Fruit fly (Drosophila melanogaster) whole organism, embryonic: ENCODE results near the gene CG13126.

Source experiments
- BEAF-32 ChIP-seq: fragments of 200-800 bp; sonication (Bioruptor generic); optimal IDR thresholded peaks from 3 replicates; lab custom pipeline; 2017; ENCODE audit warnings: missing biosample characterization, missing genetic modification characterization, mild to moderate bottlenecking, moderate library complexity, missing genetic modification reagents
- CG12659 ChIP-seq: fragments of 200-800 bp; sonication (Bioruptor generic); optimal IDR thresholded peaks from 3 replicates; lab custom pipeline; 2017; ENCODE audit warnings: mild to moderate bottlenecking, missing biosample characterization, missing genetic modification reagents, missing genetic modification characterization
- CG1602 ChIP-seq: fragments of 200-800 bp; sonication (Bioruptor generic); optimal IDR thresholded peaks from 3 replicates; lab custom pipeline; 2016; ENCODE audit warnings: missing biosample characterization, missing genetic modification characterization
- CG17568 ChIP-seq: fragments of 200-800 bp; sonication (Bioruptor generic); optimal IDR thresholded peaks from 2 replicates; lab custom pipeline; 2018; ENCODE audit warnings: missing biosample characterization, mild to moderate bottlenecking, missing genetic modification characterization, moderate library complexity
- CG2116 ChIP-seq: fragments of 200-800 bp; sonication (Bioruptor generic); optimal IDR thresholded peaks from 3 replicates; lab custom pipeline; 2018; ENCODE audit warnings: missing biosample characterization, mild to moderate bottlenecking, missing genetic modification characterization
- CG33213 ChIP-seq: fragments of 200-800 bp; sonication (Bioruptor generic); optimal IDR thresholded peaks from 3 replicates; lab custom pipeline; 2016; ENCODE audit warnings: missing biosample characterization, missing genetic modification characterization
- CG34224 ChIP-seq: fragments of 200-800 bp; sonication (Bioruptor generic); IDR thresholded peaks from 3 replicates; pipeline ENCODE4 v1.3.6; 2022; ENCODE audit warnings: missing biosample characterization, missing genetic modification characterization; ENCODE audit not compliant: partially characterized antibody
- CG4360 ChIP-seq: fragments of 200-800 bp; sonication (Bioruptor generic); IDR thresholded peaks from 2 replicates; pipeline ENCODE4 v1.3.6; 2022; ENCODE audit warnings: missing biosample characterization, missing genetic modification characterization
- CG4617 ChIP-seq: fragments of 200-800 bp; sonication (Bioruptor generic); optimal IDR thresholded peaks from 3 replicates; lab custom pipeline; 2016; ENCODE audit warnings: missing biosample characterization, missing genetic modification characterization, borderline replicate concordance
- CG6272 ChIP-seq: fragments of 200-800 bp; sonication (Bioruptor generic); IDR thresholded peaks from 2 replicates; pipeline ENCODE4 v1.3.6; 2022; ENCODE audit warnings: missing biosample characterization, missing genetic modification characterization
- CG6654 ChIP-seq: fragments of 200-800 bp; sonication (Bioruptor generic); optimal IDR thresholded peaks from 2 replicates; lab custom pipeline; 2017; ENCODE audit warnings: missing biosample characterization, mild to moderate bottlenecking, missing genetic modification characterization
- Doc3 ChIP-seq: fragments of 200-800 bp; sonication (Bioruptor generic); IDR thresholded peaks from 3 replicates; pipeline ENCODE4 v1.3.6; 2022; ENCODE audit warnings: missing biosample characterization, missing genetic modification characterization; ENCODE audit not compliant: partially characterized antibody
- Dref ChIP-seq: fragments of 200-800 bp; sonication (Bioruptor generic); IDR thresholded peaks from 2 replicates; pipeline ENCODE4 v1.3.6; 2022; ENCODE audit warnings: missing biosample characterization, missing genetic modification characterization
- HLH4C ChIP-seq: fragments of 200-800 bp; sonication (Bioruptor generic); IDR thresholded peaks from 3 replicates; pipeline ENCODE4 v1.3.6; 2022; ENCODE audit warnings: missing biosample characterization, missing genetic modification characterization; ENCODE audit not compliant: partially characterized antibody
- Med ChIP-seq: fragments of 200-800 bp; sonication (Bioruptor generic); peaks from one replicate; lab custom pipeline; 2016; ENCODE audit warnings: missing biosample characterization, missing genetic modification characterization, mild to moderate bottlenecking, inconsistent platforms, moderate library complexity
- Nf-YB ChIP-seq: fragments of 200-800 bp; sonication (Bioruptor generic); optimal IDR thresholded peaks from 3 replicates; lab custom pipeline; 2019; ENCODE audit warnings: missing biosample characterization, mild to moderate bottlenecking, missing genetic modification characterization, moderate library complexity
- PHDP ChIP-seq: fragments of 200-800 bp; sonication (Bioruptor generic); optimal IDR thresholded peaks from 3 replicates; lab custom pipeline; 2018; ENCODE audit warnings: missing biosample characterization, mild to moderate bottlenecking, missing genetic modification characterization, moderate library complexity
- Pdp1 ChIP-seq, 2 experiments: fragments of 200-800 bp; sonication (Bioruptor generic); optimal IDR thresholded peaks; 3 replicates each; lab custom pipeline; 2016; ENCODE audit warnings: missing biosample characterization in 2 of 2, missing genetic modification characterization in 2 of 2, mild to moderate bottlenecking in 1 of 2, moderate library complexity in 1 of 2
- Scr ChIP-seq: fragments of 200-800 bp; sonication (Bioruptor generic); IDR thresholded peaks from 2 replicates; pipeline ENCODE4 v1.3.6; 2022; ENCODE audit warnings: missing biosample characterization, missing genetic modification characterization; ENCODE audit not compliant: partially characterized antibody
- Sox102F ChIP-seq: fragments of 200-800 bp; sonication (Bioruptor generic); optimal IDR thresholded peaks from 2 replicates; lab custom pipeline; 2018; ENCODE audit warnings: missing biosample characterization, mild to moderate bottlenecking, missing genetic modification characterization, moderate library complexity
- Stat92E ChIP-seq, 3 experiments: fragments of >200 bp in 2 of 3; fragments of 200-800 bp in 1 of 3; sonication (Bioruptor generic) in 1 of 3; optimal IDR thresholded peaks; 2 replicates each; lab custom pipeline; 2017 to 2019; ENCODE audit warnings: missing biosample characterization in 3 of 3, missing genetic modification characterization in 3 of 3, mild to moderate bottlenecking in 1 of 3, moderate library complexity in 1 of 3
- amos ChIP-seq: fragments of 200-800 bp; sonication (Bioruptor generic); IDR thresholded peaks from 2 replicates; pipeline ENCODE4 v1.3.6; 2022; ENCODE audit warnings: missing biosample characterization, missing genetic modification characterization; ENCODE audit not compliant: partially characterized antibody
- aop ChIP-seq: fragments of 200-800 bp; sonication (Bioruptor generic); IDR thresholded peaks from 2 replicates; pipeline ENCODE4 v1.3.6; 2022; ENCODE audit warnings: missing biosample characterization, missing genetic modification characterization
- ash1 ChIP-seq: fragments of 200-800 bp; sonication (Bioruptor generic); optimal IDR thresholded peaks from 2 replicates; lab custom pipeline; 2018; ENCODE audit warnings: missing biosample characterization, mild to moderate bottlenecking, missing genetic modification characterization
- ato ChIP-seq: fragments of 200-800 bp; sonication (Bioruptor generic); IDR thresholded peaks from 2 replicates; pipeline ENCODE4 v1.3.6; 2022; ENCODE audit warnings: missing biosample characterization, missing genetic modification characterization; ENCODE audit not compliant: partially characterized antibody
- bbx ChIP-seq: fragments of 200-800 bp; sonication (Bioruptor generic); IDR thresholded peaks from 2 replicates; pipeline ENCODE4 v1.3.6; 2022; ENCODE audit warnings: missing biosample characterization, missing genetic modification characterization; ENCODE audit not compliant: partially characterized antibody
- chinmo ChIP-seq: fragments of 200-800 bp; sonication (Bioruptor generic); IDR thresholded peaks from 4 replicates; pipeline ENCODE4 v1.3.6; 2022; ENCODE audit warnings: missing biosample characterization, missing genetic modification characterization; ENCODE audit not compliant: partially characterized antibody
- danr ChIP-seq: fragments of 200-800 bp; sonication (Bioruptor generic); IDR thresholded peaks from 2 replicates; pipeline ENCODE4 v1.3.6; 2022; ENCODE audit warnings: missing biosample characterization, missing genetic modification characterization
- eyg ChIP-seq: fragments of 200-800 bp; sonication (Bioruptor generic); optimal IDR thresholded peaks from 3 replicates; lab custom pipeline; 2016; ENCODE audit warnings: missing biosample characterization, missing genetic modification characterization
- fu2 ChIP-seq: fragments of 200-800 bp; sonication (Bioruptor generic); optimal IDR thresholded peaks from 2 replicates; lab custom pipeline; 2016; ENCODE audit warnings: missing biosample characterization, missing genetic modification characterization
- gce ChIP-seq: fragments of 200-800 bp; sonication (Bioruptor generic); IDR thresholded peaks from 3 replicates; pipeline ENCODE4 v1.3.6; 2022; ENCODE audit warnings: missing biosample characterization, missing genetic modification characterization
- hb ChIP-seq: fragments of 200-800 bp; sonication (Bioruptor generic); IDR thresholded peaks from 3 replicates; pipeline ENCODE4 v1.3.6; 2022; ENCODE audit warnings: missing biosample characterization, missing genetic modification characterization; ENCODE audit not compliant: partially characterized antibody
- hkb ChIP-seq, 2 experiments: fragments of 200-800 bp in 1 of 2; fragments of >200 bp in 1 of 2; sonication (Bioruptor generic) in 1 of 2; IDR thresholded peaks in 1 of 2; optimal IDR thresholded peaks in 1 of 2; 2 replicates each; pipeline versions ENCODE4 v1.3.6 to Lab custom; 2017 to 2022; ENCODE audit warnings: missing biosample characterization in 1 of 2, missing genetic modification characterization in 1 of 2
- kah ChIP-seq: fragments of 200-800 bp; sonication (Bioruptor generic); optimal IDR thresholded peaks from 2 replicates; lab custom pipeline; 2018; ENCODE audit warnings: missing biosample characterization, mild to moderate bottlenecking, missing genetic modification characterization
- lov ChIP-seq, 2 experiments: fragments of 200-800 bp in 1 of 2; fragments of >200 bp in 1 of 2; sonication (Bioruptor generic) in 1 of 2; IDR thresholded peaks in 1 of 2; optimal IDR thresholded peaks in 1 of 2; 2 replicates in 1 of 2; 3 replicates in 1 of 2; pipeline versions ENCODE4 v1.3.6 to Lab custom; 2017 to 2022; ENCODE audit warnings: missing biosample characterization in 1 of 2, missing genetic modification characterization in 1 of 2
- mld ChIP-seq: fragments of 200-800 bp; sonication (Bioruptor generic); IDR thresholded peaks from 3 replicates; pipeline ENCODE4 v1.3.6; 2022; ENCODE audit warnings: missing biosample characterization, missing genetic modification characterization; ENCODE audit not compliant: partially characterized antibody
- nau ChIP-seq: fragments of 200-800 bp; sonication (Bioruptor generic); optimal IDR thresholded peaks from 3 replicates; lab custom pipeline; 2017; ENCODE audit warnings: missing biosample characterization, mild to moderate bottlenecking, missing genetic modification characterization, missing genetic modification reagents
- nerfin-2 ChIP-seq: fragments of 200-800 bp; sonication (Bioruptor generic); IDR thresholded peaks from 2 replicates; pipeline ENCODE4 v1.3.6; 2022; ENCODE audit warnings: missing biosample characterization, missing genetic modification characterization; ENCODE audit not compliant: partially characterized antibody
- phol ChIP-seq: fragments of 200-800 bp; sonication (Bioruptor generic); optimal IDR thresholded peaks from 3 replicates; lab custom pipeline; 2018; ENCODE audit warnings: missing biosample characterization, mild to moderate bottlenecking, missing genetic modification characterization, moderate library complexity
- sd ChIP-seq: fragments of 200-800 bp; sonication (Bioruptor generic); optimal IDR thresholded peaks from 3 replicates; lab custom pipeline; 2018; ENCODE audit warnings: missing biosample characterization, mild to moderate bottlenecking, missing genetic modification characterization, moderate library complexity
- sna ChIP-seq: fragments of 200-800 bp; sonication (Bioruptor generic); IDR thresholded peaks from 2 replicates; pipeline ENCODE4 v1.3.6; 2022; ENCODE audit warnings: missing biosample characterization, missing genetic modification characterization; ENCODE audit not compliant: partially characterized antibody
- stwl ChIP-seq: fragments of 200-800 bp; sonication (Bioruptor generic); optimal IDR thresholded peaks from 3 replicates; lab custom pipeline; 2018; ENCODE audit warnings: missing biosample characterization, mild to moderate bottlenecking, missing genetic modification characterization, moderate library complexity
- tna ChIP-seq: fragments of 200-800 bp; sonication (Bioruptor generic); IDR thresholded peaks from 2 replicates; pipeline ENCODE4 v1.3.6; 2022; ENCODE audit warnings: missing biosample characterization, missing genetic modification characterization; ENCODE audit not compliant: partially characterized antibody
- trem ChIP-seq: fragments of 200-800 bp; optimal IDR thresholded peaks from 3 replicates; lab custom pipeline; 2019; ENCODE audit warnings: missing biosample characterization, mild to moderate bottlenecking, missing genetic modification characterization, moderate library complexity
- wek ChIP-seq: fragments of 200-800 bp; sonication (Bioruptor generic); optimal IDR thresholded peaks from 3 replicates; lab custom pipeline; 2018; ENCODE audit warnings: missing biosample characterization, mild to moderate bottlenecking, missing genetic modification characterization, moderate library complexity

Gene CG13126

dm6 chr2L:9968201-9968727 is 14.3 kb upstream of the CG13126 start (continued):
- peak; percentile 42; the same call in 1 of the 2 replicates for TF ChIP-seq CG4360 (GFP tag; lab: Robert Waterston, UW)
- TF ChIP-seq Med (GFP tag; lab: Kevin White, UChicago), result peak; percentile 70
- TF ChIP-seq Pdp1 (GFP tag; optimal IDR thresholded peaks at IDR 0.05; lab: Kevin White, UChicago), result peak in 1 of 2 experiments; percentile 74
- no peak for TF ChIP-seq CG1602 (GFP tag; lab: Kevin White, UChicago)
- TF ChIP-seq nau, result no peak
- TF ChIP-seq Stat92E (GFP tag; optimal IDR thresholded peaks at IDR 0.05; lab: Kevin White, UChicago), result no peak
- peak; percentile 68; the same call in 2 of the 3 replicates for TF ChIP-seq mld (GFP tag; lab: Robert Waterston, UW)
- peak; percentile 37 for TF ChIP-seq BEAF-32 (GFP tag; lab: Kevin White, UChicago)
- 0 out of 2 replicates have a peak, but pooled peaks have one; percentile 27 for TF ChIP-seq bbx (GFP tag; lab: Robert Waterston, UW)
- TF ChIP-seq CG12659, result no peak
- TF ChIP-seq Scr (GFP tag; lab: Robert Waterston, UW), result peak; percentile 50
- 0 out of 3 replicates have a peak, but pooled peaks have one; percentile 28 for TF ChIP-seq Doc3 (GFP tag; lab: Robert Waterston, UW)
- no peak for TF ChIP-seq sd (tag; lab: Kevin White, UChicago)
- peak; percentile 69 for TF ChIP-seq CG34224 (GFP tag; lab: Robert Waterston, UW)
- TF ChIP-seq danr, result no peak
- TF ChIP-seq Nf-YB (GFP tag; lab: Kevin White, UChicago), result no peak
- TF ChIP-seq hb (GFP tag; lab: Robert Waterston, UW), result 0 out of 3 replicates have a peak, but pooled peaks have one; percentile 31
- peak; percentile 65; the same call in 1 of the 2 replicates for TF ChIP-seq nerfin-2
- TF ChIP-seq amos, result peak; percentile 27; the same call in 1 of the 2 replicates
- peak; percentile 71 for TF ChIP-seq sna (GFP tag; lab: Robert Waterston, UW)
- TF ChIP-seq phol (tag; lab: Kevin White, UChicago), result no peak
- peak; percentile 70 for TF ChIP-seq ato (GFP tag; lab: Robert Waterston, UW)
- peak; percentile 65 for TF ChIP-seq HLH4C (GFP tag; lab: Robert Waterston, UW)
- TF ChIP-seq gce (GFP tag; lab: Robert Waterston, UW), result no peak
- no peak for TF ChIP-seq CG33213
- no peak for TF ChIP-seq CG17568
- peak; percentile 83 for TF ChIP-seq Dref (GFP tag; lab: Robert Waterston, UW)
- TF ChIP-seq tna (GFP tag; lab: Robert Waterston, UW), result peak; percentile 31
- peak; percentile 45 for TF ChIP-seq CG2116 (GFP tag; lab: Kevin White, UChicago)
- TF ChIP-seq stwl (tag; lab: Kevin White, UChicago), result peak; percentile 6
- TF ChIP-seq chinmo (GFP tag; lab: Robert Waterston, UW), result 0 out of 4 replicates have a peak, but pooled peaks have one; percentile 53
- peak; percentile 20 for TF ChIP-seq trem (tag; lab: Kevin White, UChicago)

DNA sequence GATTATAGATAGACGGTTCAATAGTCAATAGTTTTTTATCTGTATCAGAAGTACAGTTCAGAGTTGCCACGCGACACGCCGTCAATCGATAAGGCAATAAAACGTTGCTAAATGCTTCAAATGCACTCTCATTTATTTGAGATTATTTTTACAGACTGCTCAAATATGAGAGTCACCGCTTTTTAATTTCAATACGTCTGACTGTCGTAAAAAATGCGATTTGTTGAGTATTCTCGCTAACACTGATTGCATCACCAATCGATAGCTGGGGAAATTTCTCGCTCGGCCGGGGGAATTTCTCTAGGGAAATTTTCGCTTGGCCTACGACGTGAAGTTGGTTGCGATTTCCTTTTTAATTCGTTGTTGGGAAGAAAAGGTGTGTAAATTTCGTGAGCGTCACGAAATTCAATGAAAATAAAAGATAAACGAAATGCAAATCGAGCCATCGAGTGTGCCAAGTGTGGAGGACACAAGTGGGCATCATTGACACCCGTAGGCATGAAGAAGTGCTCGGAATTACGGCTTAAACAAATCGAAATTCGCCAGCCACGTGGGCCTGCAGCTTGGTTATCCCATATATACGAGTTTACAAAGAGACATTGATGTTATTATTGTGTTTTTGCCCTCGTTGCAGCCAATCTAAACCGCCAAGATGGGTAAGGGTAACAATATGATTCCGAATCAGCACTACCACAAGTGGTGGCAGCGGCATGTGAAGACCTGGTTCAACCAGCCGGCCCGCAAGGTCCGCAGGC is 13.2 kb upstream of the CG13126 start, which contains the start of the genes Dref and RpL13:
Gene Dref (minus strand): TSS at position 247 of the 755 bp plus-strand sequence.
Gene RpL13 (plus strand): TSS at position 331 of the 755 bp plus-strand sequence.
- TF ChIP-seq CG6654 (GFP tag; lab: Kevin White, UChicago) (peak; percentile 64), CG4617 (GFP tag; lab: Kevin White, UChicago) (peak; percentile 70), Sox102F (GFP tag; lab: Kevin White, UChicago) (peak; percentile 68), eyg (GFP tag; lab: Kevin White, UChicago) (peak; percentile 89), fu2 (GFP tag; lab: Kevin White, UChicago) (peak; percentile 86), lov (optimal IDR thresholded peaks at IDR 0.05; lab: Kevin White, UChicago) (no peak), lov (GFP tag; IDR thresholded peaks at IDR 0.05; lab: Robert Waterston, UW) (peak; percentile 96), PHDP (peak; percentile 90), kah (GFP tag; lab: Kevin White, UChicago) (peak; percentile 90), wek (peak; percentile 91), hkb (optimal IDR thresholded peaks at IDR 0.05; lab: Kevin White, UChicago) (no peak), hkb (GFP tag; IDR thresholded peaks at IDR 0.05; lab: Robert Waterston, UW) (peak; percentile 89), aop (GFP tag; lab: Robert Waterston, UW) (no peak), CG6272 (GFP tag; lab: Robert Waterston, UW) (peak; percentile 61), ash1 (GFP tag; lab: Kevin White, UChicago) (peak; percentile 95)
